Worm (Caenorhabditis elegans) whole organism, L4 larva: ENCODE data around the gene srxa-6.

Source experiments
- T20F7.1 ChIP-seq: fragments of 200-800 bp; sonication (Bioruptor generic); optimal IDR thresholded peaks from 2 replicates; lab custom pipeline; 2018; ENCODE audit warnings: mild to moderate bottlenecking, missing genetic modification characterization, missing compliant biosample characterization
- Y105C5A.15 ChIP-seq: fragments of 200-800 bp; sonication (Bioruptor generic); IDR thresholded peaks from 2 replicates; pipeline ENCODE4 v1.3.6; 2022; ENCODE audit warnings: missing genetic modification characterization, missing compliant biosample characterization
- Y5F2A.4 ChIP-seq: fragments of 200-800 bp; sonication (Bioruptor generic); optimal IDR thresholded peaks from 2 replicates; lab custom pipeline; 2018; ENCODE audit warnings: mild to moderate bottlenecking, missing genetic modification characterization, missing compliant biosample characterization
- aha-1 ChIP-seq: fragments of 150-350 bp; peaks from one replicate; lab custom pipeline; 2014; ENCODE audit warnings: missing biosample characterization, missing genetic modification characterization
- ama-1 ChIP-seq: fragments of 150-350 bp; optimal IDR thresholded peaks from 2 replicates; lab custom pipeline; 2014; ENCODE audit warnings: inconsistent platforms, mixed read lengths
- ceh-20 ChIP-seq: fragments of 200-800 bp; sonication (Bioruptor generic); IDR thresholded peaks from 2 replicates; pipeline ENCODE4 v1.3.6; 2022; ENCODE audit warnings: missing genetic modification reagents, missing genetic modification characterization, missing compliant biosample characterization
- ceh-28 ChIP-seq: fragments of 150-350 bp; optimal IDR thresholded peaks from 2 replicates; lab custom pipeline; 2014; ENCODE audit warnings: missing biosample characterization, missing genetic modification reagents, missing genetic modification characterization
- ceh-32 ChIP-seq: sonication (generic microtip); optimal IDR thresholded peaks from 2 replicates; lab custom pipeline; 2016; ENCODE audit warnings: mild to moderate bottlenecking, missing genetic modification characterization, missing compliant biosample characterization; ENCODE audit not compliant: poor library complexity
- ctbp-1 ChIP-seq: fragments of 200-800 bp; sonication (Bioruptor generic); IDR thresholded peaks from 2 replicates; pipeline ENCODE4 v1.3.6; 2022; ENCODE audit warnings: missing genetic modification reagents, missing genetic modification characterization, missing compliant biosample characterization
- daf-12 ChIP-seq: fragments of 150-350 bp; optimal IDR thresholded peaks from 2 replicates; lab custom pipeline; 2014; ENCODE audit warnings: missing biosample characterization, missing genetic modification reagents, missing genetic modification characterization
- daf-16 ChIP-seq, 3 experiments: sonication (generic microtip); optimal IDR thresholded peaks; 2 replicates each; lab custom pipeline; 2016 to 2017; ENCODE audit warnings: missing genetic modification characterization in 3 of 3, missing genetic modification reagents in 3 of 3, mild to moderate bottlenecking in 2 of 3, missing compliant biosample characterization in 2 of 3, missing biosample characterization in 1 of 3, moderate library complexity in 1 of 3
- dmd-8 ChIP-seq: fragments of 200-800 bp; sonication (Bioruptor generic); IDR thresholded peaks from 2 replicates; pipeline ENCODE4 v1.3.6; 2022; ENCODE audit warnings: missing genetic modification characterization, missing compliant biosample characterization
- fos-1 ChIP-seq: fragments of 150-350 bp; optimal IDR thresholded peaks from 2 replicates; lab custom pipeline; 2014; ENCODE audit warnings: missing biosample characterization, missing genetic modification characterization
- gei-8 ChIP-seq: fragments of 200-800 bp; sonication (Bioruptor generic); optimal IDR thresholded peaks from 2 replicates; lab custom pipeline; 2018; ENCODE audit warnings: mild to moderate bottlenecking, missing genetic modification characterization, missing compliant biosample characterization
- hlh-11 ChIP-seq: fragments of 200-800 bp; sonication (Bioruptor generic); optimal IDR thresholded peaks from 2 replicates; lab custom pipeline; 2018; ENCODE audit warnings: mild to moderate bottlenecking, missing genetic modification characterization, missing compliant biosample characterization
- hlh-30 ChIP-seq: sonication (generic microtip); optimal IDR thresholded peaks from 2 replicates; lab custom pipeline; 2017; ENCODE audit warnings: antibody characterized with exemption, mild to moderate bottlenecking, missing genetic modification characterization, missing compliant biosample characterization; ENCODE audit not compliant: insufficient read depth
- hmg-1.1 ChIP-seq: fragments of 200-800 bp; sonication (Bioruptor generic); IDR thresholded peaks from 2 replicates; pipeline ENCODE4 v1.3.6; 2022; ENCODE audit warnings: missing genetic modification reagents, missing genetic modification characterization, missing compliant biosample characterization
- lin-1 ChIP-seq: fragments of 200-800 bp; sonication (Bioruptor generic); IDR thresholded peaks from 2 replicates; pipeline ENCODE4 v1.3.6; 2022; ENCODE audit warnings: missing genetic modification reagents, missing genetic modification characterization, missing compliant biosample characterization
- lin-13 ChIP-seq: fragments of 150-350 bp; optimal IDR thresholded peaks from 2 replicates; lab custom pipeline; 2014; ENCODE audit warnings: missing biosample characterization, missing genetic modification reagents, missing genetic modification characterization
- lin-15B ChIP-seq: fragments of 150-350 bp; sonication (generic microtip); optimal IDR thresholded peaks from 3 replicates; lab custom pipeline; 2014; ENCODE audit warnings: missing biosample characterization, missing genetic modification characterization
- mep-1 ChIP-seq: fragments of 150-350 bp; sonication (generic microtip); optimal IDR thresholded peaks from 3 replicates; lab custom pipeline; 2014; ENCODE audit warnings: missing biosample characterization, missing genetic modification characterization
- mxl-3 ChIP-seq: fragments of 200-800 bp; sonication (Bioruptor generic); optimal IDR thresholded peaks from 2 replicates; lab custom pipeline; 2018; ENCODE audit warnings: mild to moderate bottlenecking, missing genetic modification characterization, missing compliant biosample characterization
- nhr-11 ChIP-seq: fragments of 150-350 bp; optimal IDR thresholded peaks from 2 replicates; lab custom pipeline; 2014; ENCODE audit warnings: missing biosample characterization, missing genetic modification characterization
- nhr-25 ChIP-seq: sonication (generic microtip); optimal IDR thresholded peaks from 2 replicates; lab custom pipeline; 2017; ENCODE audit warnings: missing genetic modification characterization, mild to moderate bottlenecking, missing compliant biosample characterization, antibody characterized with exemption, moderate library complexity, borderline replicate concordance; ENCODE audit not compliant: insufficient read depth
- nhr-28 ChIP-seq: fragments of 150-350 bp; optimal IDR thresholded peaks from 2 replicates; lab custom pipeline; 2014; ENCODE audit warnings: missing biosample characterization, missing genetic modification characterization
- nhr-48 ChIP-seq: sonication (generic microtip); optimal IDR thresholded peaks from 2 replicates; lab custom pipeline; 2016; ENCODE audit warnings: mild to moderate bottlenecking, missing genetic modification characterization, missing compliant biosample characterization
- pha-4 ChIP-seq, 2 experiments: fragments of 150-350 bp in 1 of 2; fragments of 200-800 bp in 1 of 2; sonication (Bioruptor generic) in 1 of 2; IDR thresholded peaks in 1 of 2; optimal IDR thresholded peaks in 1 of 2; 2 replicates each; pipeline versions ENCODE4 v1.3.6 to Lab custom; 2014 to 2022; ENCODE audit warnings: missing genetic modification characterization in 2 of 2, missing genetic modification reagents in 2 of 2, missing biosample characterization in 1 of 2, missing compliant biosample characterization in 1 of 2
- pqm-1 ChIP-seq: sonication (generic microtip); optimal IDR thresholded peaks from 2 replicates; lab custom pipeline; 2017; ENCODE audit warnings: missing biosample characterization, missing genetic modification characterization
- skn-1 ChIP-seq: fragments of 150-350 bp; optimal IDR thresholded peaks from 2 replicates; lab custom pipeline; 2014; ENCODE audit warnings: missing biosample characterization, missing genetic modification characterization
- tag-97 ChIP-seq: fragments of 200-800 bp; sonication (Bioruptor generic); IDR thresholded peaks from 2 replicates; pipeline ENCODE4 v1.3.6; 2022; ENCODE audit warnings: missing genetic modification characterization, missing compliant biosample characterization
- tra-1 ChIP-seq: fragments of 200-800 bp; sonication (Bioruptor generic); IDR thresholded peaks from 2 replicates; pipeline ENCODE4 v1.3.6; 2022; ENCODE audit warnings: missing genetic modification reagents, missing genetic modification characterization, missing compliant biosample characterization
- unc-39 ChIP-seq: sonication (generic microtip); optimal IDR thresholded peaks from 2 replicates; lab custom pipeline; 2017; ENCODE audit warnings: missing biosample characterization, missing genetic modification characterization
- unc-62 ChIP-seq, 3 experiments: fragments of 150-350 bp in 1 of 3; sonication (generic microtip); optimal IDR thresholded peaks in 2 of 3; peaks in 1 of 3; 1 replicate in 1 of 3; 2 replicates in 2 of 3; lab custom pipeline; 2014 to 2017; ENCODE audit warnings: missing biosample characterization in 3 of 3, missing genetic modification characterization in 3 of 3, missing genetic modification reagents in 3 of 3, missing genotype in 1 of 3
- vab-7 ChIP-seq: fragments of 200-800 bp; sonication (Bioruptor generic); IDR thresholded peaks from 2 replicates; pipeline ENCODE4 v1.3.6; 2022; ENCODE audit warnings: missing genetic modification reagents, missing genetic modification characterization, missing compliant biosample characterization
- zag-1 ChIP-seq: fragments of 150-350 bp; optimal IDR thresholded peaks from 2 replicates; lab custom pipeline; 2014; ENCODE audit warnings: missing biosample characterization, missing genetic modification characterization
- zfp-2 ChIP-seq: sonication (generic microtip); optimal IDR thresholded peaks from 2 replicates; lab custom pipeline; 2016; ENCODE audit warnings: mild to moderate bottlenecking, missing genetic modification characterization, missing compliant biosample characterization

Gene srxa-6

DNA sequence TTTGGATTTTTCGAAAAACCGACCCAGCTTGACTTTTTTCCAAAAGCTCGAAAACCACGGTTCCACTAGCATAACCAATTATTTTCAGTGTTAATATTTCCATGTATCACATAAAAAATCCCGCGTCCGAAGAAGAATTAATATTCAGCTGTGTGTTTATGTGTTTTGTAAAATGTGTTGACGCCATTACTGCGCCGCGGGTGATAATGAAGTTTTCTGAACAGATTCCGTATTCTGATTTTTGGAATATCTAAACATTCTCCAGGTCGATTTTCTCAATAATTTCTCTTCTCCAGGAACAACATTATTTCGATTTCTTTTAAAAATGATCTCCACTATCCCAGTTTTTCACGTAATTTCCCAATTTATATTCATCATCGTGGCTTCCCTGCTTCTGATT, at the start of gene srxa-6:
TSS of gene srxa-6 (plus strand) at position 301 of the 400 bp plus-strand sequence.
- TF ChIP-seq skn-1 (tag; lab: Kevin White, UChicago) (no peak), dmd-8 (GFP tag; lab: Robert Waterston, UW) (no peak), lin-15B (tag; lab: Kevin White, UChicago) (no peak), tag-97 (GFP tag; lab: Robert Waterston, UW) (no peak), nhr-48 (no peak), ceh-20 (no peak), Y5F2A.4 (GFP tag; lab: Kevin White, UChicago) (no peak), ctbp-1 (no peak), lin-13 (GFP tag; lab: Kevin White, UChicago) (no peak), nhr-11 (tag; lab: Kevin White, UChicago) (no peak), hmg-1.1 (no peak), daf-16 (GFP tag; optimal IDR thresholded peaks at IDR 0.05; lab: Kevin White, UChicago) (no peak), daf-16 (tag; optimal IDR thresholded peaks at IDR 0.05; lab: Kevin White, UChicago) (no peak), unc-39 (no peak), gei-8 (GFP tag; lab: Kevin White, UChicago) (no peak), zfp-2 (tag; lab: Kevin White, UChicago) (no peak), unc-62 (GFP tag; optimal IDR thresholded peaks at IDR 0.05 in 1 of 2; lab: Kevin White, UChicago) (no peak), unc-62 (tag; optimal IDR thresholded peaks at IDR 0.05; lab: Kevin White, UChicago) (no peak)

DNA sequence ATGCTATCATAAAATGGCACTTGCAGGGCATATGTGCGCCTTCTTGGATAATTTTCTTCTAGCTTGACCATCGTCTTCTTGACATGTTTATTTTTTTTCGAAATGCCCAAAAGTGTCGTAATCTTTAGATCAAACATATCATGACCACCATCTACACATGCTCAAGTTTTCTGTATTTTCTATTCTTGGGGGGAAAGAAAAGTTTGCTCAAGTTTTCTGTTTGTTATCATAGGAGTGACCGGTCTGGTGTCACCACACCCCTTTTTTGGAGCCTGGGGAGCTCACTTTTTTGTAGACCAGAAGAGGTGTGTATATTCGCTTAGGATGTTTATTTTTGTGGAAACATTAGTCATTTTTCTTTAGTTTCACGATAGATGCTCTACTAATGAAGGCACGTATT, 49.4 kb upstream of the srxa-6 start, which contains the start of gene klf-2:
TSS of gene klf-2 (plus strand) at position 301 of the 400 bp plus-strand sequence.
- TF ChIP-seq daf-12 (tag; lab: Kevin White, UChicago) (no peak), nhr-48 (no peak), lin-13 (GFP tag; lab: Kevin White, UChicago) (no peak), hlh-30 (tag; lab: Kevin White, UChicago) (no peak)

DNA sequence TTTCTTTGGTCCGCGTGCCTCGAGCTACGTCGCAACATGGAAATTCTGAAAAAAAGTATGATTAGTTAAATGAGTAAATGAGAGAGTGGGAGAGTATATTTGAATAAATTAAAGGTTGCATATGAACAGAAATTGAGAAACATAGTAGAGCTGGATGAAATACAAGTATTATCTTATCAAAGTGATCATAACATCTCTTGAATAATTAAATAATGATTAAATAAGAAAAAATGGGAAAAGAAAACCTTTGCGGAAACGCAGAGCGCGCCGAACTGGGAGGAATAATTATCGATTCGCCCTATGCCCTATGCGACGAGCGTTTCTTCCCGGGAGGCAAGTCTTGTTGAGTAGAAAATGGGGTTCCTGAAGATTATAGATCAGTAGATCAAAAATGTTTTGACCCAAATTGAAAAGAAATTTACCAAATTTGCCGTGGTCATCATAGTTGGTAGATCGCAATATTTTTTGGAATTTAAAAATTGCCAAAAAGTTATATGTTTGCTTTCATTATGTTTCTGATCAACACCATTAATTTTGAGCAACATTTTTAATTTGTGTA, 45.2 kb upstream of the srxa-6 start, which contains the start of gene F53F8.3:
TSS of gene F53F8.3 (minus strand) at position 51 of the 559 bp plus-strand sequence.
- TF ChIP-seq lin-1 (no peak), aha-1 (tag; lab: Kevin White, UChicago) (no peak), Y105C5A.15 (no peak), zag-1 (tag; lab: Kevin White, UChicago) (no peak), dmd-8 (GFP tag; lab: Robert Waterston, UW) (no peak), hlh-11 (tag; lab: Kevin White, UChicago) (no peak), ctbp-1 (no peak), ama-1 (no peak), gei-8 (GFP tag; lab: Kevin White, UChicago) (no peak), pha-4 (GFP tag; IDR thresholded peaks at IDR 0.05; lab: Robert Waterston, UW) (no peak), pha-4 (tag; optimal IDR thresholded peaks at IDR 0.05; lab: Kevin White, UChicago) (no peak), lin-13 (GFP tag; lab: Kevin White, UChicago) (no peak), hlh-30 (tag; lab: Kevin White, UChicago) (no peak)

DNA sequence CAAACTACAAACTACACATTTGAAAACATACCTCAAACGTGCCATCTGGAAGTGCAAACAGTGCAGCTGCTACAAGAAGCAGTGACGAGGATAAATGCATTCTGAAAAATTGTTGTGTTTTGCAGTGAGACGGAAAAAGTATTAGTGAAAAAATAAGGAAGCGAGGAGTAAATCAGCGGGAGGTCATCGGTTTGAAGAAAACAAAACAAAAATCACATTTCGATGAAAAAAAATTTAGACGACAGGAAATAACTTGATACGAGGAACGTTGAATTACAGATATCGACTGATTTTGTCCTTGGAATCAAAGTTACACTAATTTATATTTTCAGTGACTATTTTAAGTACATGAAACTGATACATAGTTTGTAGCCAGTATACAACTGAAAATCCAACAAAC, 43.2 kb upstream of the srxa-6 start, which contains the start of gene F53F8.4:
TSS of gene F53F8.4 (minus strand) at position 101 of the 400 bp plus-strand sequence.
- TF ChIP-seq zfp-2 (tag; lab: Kevin White, UChicago) (no peak), Y5F2A.4 (GFP tag; lab: Kevin White, UChicago) (no peak), ceh-28 (tag; lab: Kevin White, UChicago) (no peak), ceh-32 (tag; lab: Kevin White, UChicago) (no peak), fos-1 (tag; lab: Kevin White, UChicago) (no peak)

ce11 chrV:20692903-20693302, 41.9 kb upstream of the srxa-6 start:
- TF ChIP-seq nhr-25 (tag; lab: Kevin White, UChicago) (peak; percentile 42), tra-1 (GFP tag; lab: Robert Waterston, UW) (peak; percentile 42; the same call in 1 of the 2 replicates), nhr-28 (tag; lab: Kevin White, UChicago) (peak; percentile 28), vab-7 (GFP tag; lab: Robert Waterston, UW) (no peak), mxl-3 (GFP tag; lab: Kevin White, UChicago) (no peak), pqm-1 (no peak), hlh-30 (tag; lab: Kevin White, UChicago) (peak; percentile 45), mep-1 (tag; lab: Kevin White, UChicago) (peak; percentile 1), T20F7.1 (no peak)
